Fruit fly (Drosophila melanogaster): ENCODE results near the gene Eaf6.

The Eaf6 gene

dm6 chr3L:5626465-5626864, 18.4 kb upstream of the Eaf6 start (continued):
- TF ChIP-seq net (GFP tag; optimal IDR thresholded peaks at IDR 0.05): no peak
- peak; percentile 31 for TF ChIP-seq Sox102F (GFP tag; optimal IDR thresholded peaks at IDR 0.05)
- no peak for TF ChIP-seq Ets96B (tag; optimal IDR thresholded peaks at IDR 0.05)
- peak; percentile 65 for TF ChIP-seq Met (GFP tag; optimal IDR thresholded peaks at IDR 0.05)
- no peak for TF ChIP-seq fkh (GFP tag; optimal IDR thresholded peaks at IDR 0.05)
- no peak for TF ChIP-seq CG9139 (GFP tag; optimal IDR thresholded peaks at IDR 0.05)
- no peak for TF ChIP-seq CG6808 (GFP tag; optimal IDR thresholded peaks at IDR 0.05)

dm6 chr3L:5625121-5625667, 17.1 kb upstream of the Eaf6 start:
- TF ChIP-seq Met (GFP tag; optimal IDR thresholded peaks at IDR 0.05) (peak; percentile 27), net (GFP tag; optimal IDR thresholded peaks at IDR 0.05) (no peak), CG10631 (GFP tag; optimal IDR thresholded peaks at IDR 0.05) (no peak), Eip75B (GFP tag; optimal IDR thresholded peaks at IDR 0.05) (peak; percentile 1), eg (GFP tag; IDR thresholded peaks at IDR 0.05) (peak; percentile 36; the same call in 1 of the 3 replicates), Ets21C (GFP tag; optimal IDR thresholded peaks at IDR 0.05) (no peak), Sox14 (GFP tag; optimal IDR thresholded peaks at IDR 0.05) (peak; percentile 2), Sox102F (GFP tag; optimal IDR thresholded peaks at IDR 0.05) (peak; percentile 17), achi (GFP tag; optimal IDR thresholded peaks at IDR 0.05) (no peak), CG8319 (GFP tag; optimal IDR thresholded peaks at IDR 0.05) (no peak), Blimp-1 (GFP tag; optimal IDR thresholded peaks at IDR 0.05) (peak; percentile 99), CG6854 (GFP tag; optimal IDR thresholded peaks at IDR 0.05) (peak; percentile 65), CG11762 (GFP tag; optimal IDR thresholded peaks at IDR 0.05; ENCODE audit: insufficient read depth) (no peak), spab (GFP tag; optimal IDR thresholded peaks at IDR 0.05) (no peak), Eip78C (GFP tag) (peak; percentile 12), Eip93F (GFP tag; optimal IDR thresholded peaks at IDR 0.05) (no peak), svp (GFP tag) (peak; percentile 16), fd85E (GFP tag; optimal IDR thresholded peaks at IDR 0.05) (no peak), CG6276 (GFP tag; optimal IDR thresholded peaks at IDR 0.05) (no peak), fd59A (GFP tag; optimal IDR thresholded peaks at IDR 0.05) (no peak), OdsH (GFP tag; optimal IDR thresholded peaks at IDR 0.05) (no peak)

dm6 chr3L:5623296-5623695, 15.2 kb upstream of the Eaf6 start:
- TF ChIP-seq CG15336 (GFP tag; IDR thresholded peaks at IDR 0.05) (no peak), ss (GFP tag; optimal IDR thresholded peaks at IDR 0.05) (no peak), Blimp-1 (GFP tag; optimal IDR thresholded peaks at IDR 0.05) (peak; percentile 89), vri (GFP tag; optimal IDR thresholded peaks at IDR 0.05) (peak; percentile 2), CG4318 (GFP tag; optimal IDR thresholded peaks at IDR 0.05) (no peak)

- TF ChIP-seq CG3919 (GFP tag; optimal IDR thresholded peaks at IDR 0.05): no peak
- TF ChIP-seq CG8319 (GFP tag; optimal IDR thresholded peaks at IDR 0.05): no peak
- peak; percentile 30 for TF ChIP-seq fkh (GFP tag; optimal IDR thresholded peaks at IDR 0.05)
- TF ChIP-seq pdm3 (GFP tag; optimal IDR thresholded peaks at IDR 0.05): no peak
- peak; percentile 23 for TF ChIP-seq Sox102F (GFP tag; optimal IDR thresholded peaks at IDR 0.05)
- TF ChIP-seq CG1621 (tag; optimal IDR thresholded peaks at IDR 0.05): no peak
- no peak for TF ChIP-seq CG6808 (GFP tag; optimal IDR thresholded peaks at IDR 0.05)
- TF ChIP-seq Eip75B (GFP tag; optimal IDR thresholded peaks at IDR 0.05): peak; percentile 9
- no peak for TF ChIP-seq CG4318 (GFP tag; optimal IDR thresholded peaks at IDR 0.05)
- TF ChIP-seq cyc (GFP tag; optimal IDR thresholded peaks at IDR 0.05): no peak
- TF ChIP-seq Met (GFP tag; optimal IDR thresholded peaks at IDR 0.05): peak; percentile 32
- TF ChIP-seq Lpt (GFP tag; optimal IDR thresholded peaks at IDR 0.05): no peak
- no peak for TF ChIP-seq eg (GFP tag; IDR thresholded peaks at IDR 0.05)
- TF ChIP-seq Eip78C (GFP tag): no peak
- TF ChIP-seq CG9139 (GFP tag; optimal IDR thresholded peaks at IDR 0.05): no peak
- TF ChIP-seq CG8632 (GFP tag; optimal IDR thresholded peaks at IDR 0.05): no peak
- TF ChIP-seq Hr4 (GFP tag; optimal IDR thresholded peaks at IDR 0.05): no peak
- TF ChIP-seq CG6792 (GFP tag; optimal IDR thresholded peaks at IDR 0.05): no peak
- TF ChIP-seq CG34406 (GFP tag; optimal IDR thresholded peaks at IDR 0.05): no peak
- no peak for TF ChIP-seq Gug (GFP tag; IDR thresholded peaks at IDR 0.05)
- TF ChIP-seq Sox14 (GFP tag; optimal IDR thresholded peaks at IDR 0.05): no peak
- TF ChIP-seq CG11902 (GFP tag; optimal IDR thresholded peaks at IDR 0.05): no peak
- no peak for TF ChIP-seq Ets21C (GFP tag; optimal IDR thresholded peaks at IDR 0.05)
- TF ChIP-seq acj6 (GFP tag; optimal IDR thresholded peaks at IDR 0.05): no peak
- TF ChIP-seq Ets96B (tag; optimal IDR thresholded peaks at IDR 0.05): no peak
- TF ChIP-seq Sox15 (GFP tag; optimal IDR thresholded peaks at IDR 0.05): no peak
- TF ChIP-seq vri (GFP tag; optimal IDR thresholded peaks at IDR 0.05): peak; percentile 57
- TF ChIP-seq svp (GFP tag): peak; percentile 33
- TF ChIP-seq CG31627 (GFP tag; optimal IDR thresholded peaks at IDR 0.05): no peak
- TF ChIP-seq Smox (GFP tag; optimal IDR thresholded peaks at IDR 0.05): no peak
- no peak for TF ChIP-seq Hr38 (GFP tag; optimal IDR thresholded peaks at IDR 0.05)
Measured at dm6 chr3L:5621908-5622307, 13.8 kb upstream of the Eaf6 start.

Measured in whole organism, prepupa.